Fruit fly (Drosophila melanogaster): ENCODE data around the gene CG11444.

CG11444 gene

dm6 chrX:4573971-4574370 is 19.8 kb upstream of the CG11444 start (continued):
- TF ChIP-seq bcd (GFP tag; optimal IDR thresholded peaks at IDR 0.05) (no peak), zen2 (GFP tag; IDR thresholded peaks at IDR 0.05; ENCODE audit: partially characterized antibody) (no peak), salm (tag; optimal IDR thresholded peaks at IDR 0.05) (no peak), da (GFP tag; optimal IDR thresholded peaks at IDR 0.05) (no peak), Ssrp (tag; optimal IDR thresholded peaks at IDR 0.05) (peak; percentile 26), Stat92E (GFP tag; optimal IDR thresholded peaks at IDR 0.05) (no peak), grau (tag; optimal IDR thresholded peaks at IDR 0.05) (peak; percentile 27), crp (GFP tag; optimal IDR thresholded peaks at IDR 0.05) (no peak), ac (GFP tag; optimal IDR thresholded peaks at IDR 0.05) (no peak), Hey (tag; optimal IDR thresholded peaks at IDR 0.05) (no peak), CG2889 (GFP tag; IDR thresholded peaks at IDR 0.05) (no peak), sqz (GFP tag; optimal IDR thresholded peaks at IDR 0.05) (no peak), Bdp1 (GFP tag; optimal IDR thresholded peaks at IDR 0.05) (no peak), lilli (GFP tag; optimal IDR thresholded peaks at IDR 0.05) (no peak), so (GFP tag; IDR thresholded peaks at IDR 0.05) (no peak), CG15696 (tag; optimal IDR thresholded peaks at IDR 0.05) (peak; percentile 57), CG4617 (GFP tag; optimal IDR thresholded peaks at IDR 0.05; ENCODE audit: borderline replicate concordance) (no peak), CG4424 (GFP tag; optimal IDR thresholded peaks at IDR 0.05) (peak; percentile 27), sisA (GFP tag; IDR thresholded peaks at IDR 0.05) (peak; percentile 26; the same call in 1 of the 2 replicates), CG11398 (GFP tag; optimal IDR thresholded peaks at IDR 0.05) (no peak), CG1024 (GFP tag; IDR thresholded peaks at IDR 0.05) (peak; percentile 44; the same call in 1 of the 2 replicates), exex (tag; optimal IDR thresholded peaks at IDR 0.05) (no peak), chif (GFP tag; optimal IDR thresholded peaks at IDR 0.05) (peak in 1 of 2 experiments; percentile 47), hkb (optimal IDR thresholded peaks at IDR 0.05) (no peak), hkb (GFP tag; IDR thresholded peaks at IDR 0.05) (0 out of 2 replicates have a peak, but pooled peaks have one; percentile 37), CG4404 (GFP tag; IDR thresholded peaks at IDR 0.05) (peak; percentile 34), gfzf (GFP tag; optimal IDR thresholded peaks at IDR 0.05) (no peak), gem (tag; optimal IDR thresholded peaks at IDR 0.05) (peak; percentile 62), zf30C (GFP tag; optimal IDR thresholded peaks at IDR 0.05) (peak; percentile 17), Hr51 (GFP tag; optimal IDR thresholded peaks at IDR 0.05) (peak in 1 of 2 experiments; percentile 22), CG33213 (GFP tag; optimal IDR thresholded peaks at IDR 0.05) (no peak), bsh (GFP tag; optimal IDR thresholded peaks at IDR 0.05) (peak in 1 of 2 experiments; percentile 62), CG7556 (GFP tag; optimal IDR thresholded peaks at IDR 0.05) (peak; percentile 15), Mad (GFP tag; optimal IDR thresholded peaks at IDR 0.05) (no peak), chm (GFP tag; IDR thresholded peaks at IDR 0.05) (peak; percentile 16; the same call in 1 of the 2 replicates)

dm6 chrX:4571829-4572228 is 17.6 kb upstream of the CG11444 start, which contains the start of gene CG12684:
CG12684 (minus strand) TSS chrX:4571929.
- TF ChIP-seq Nf-YB (GFP tag; optimal IDR thresholded peaks at IDR 0.05) (no peak), Hey (tag; optimal IDR thresholded peaks at IDR 0.05) (no peak)

- TF ChIP-seq dan (GFP tag; IDR thresholded peaks at IDR 0.05) (peak; percentile 16; the same call in 1 of the 2 replicates), Hand (GFP tag; optimal IDR thresholded peaks at IDR 0.05) (no peak), Nf-YC (tag; optimal IDR thresholded peaks at IDR 0.05) (no peak), prd (optimal IDR thresholded peaks at IDR 0.05) (no peak), prd (GFP tag; IDR thresholded peaks at IDR 0.05) (peak; percentile 45; the same call in 2 of the 3 replicates), Sry-δ (GFP tag; optimal IDR thresholded peaks at IDR 0.05) (no peak), Hr51 (GFP tag; optimal IDR thresholded peaks at IDR 0.05) (no peak), usp (GFP tag; optimal IDR thresholded peaks at IDR 0.05) (no peak), trem (tag; optimal IDR thresholded peaks at IDR 0.05) (no peak), Bdp1 (GFP tag; optimal IDR thresholded peaks at IDR 0.05) (no peak), rib (GFP tag; IDR thresholded peaks at IDR 0.05) (no peak), CG11247 (GFP tag; IDR thresholded peaks at IDR 0.05) (no peak), CG4404 (GFP tag; IDR thresholded peaks at IDR 0.05) (peak; percentile 51), sd (tag; optimal IDR thresholded peaks at IDR 0.05) (no peak), CG6654 (GFP tag; optimal IDR thresholded peaks at IDR 0.05) (no peak), nerfin-1 (tag; optimal IDR thresholded peaks at IDR 0.05) (no peak), CG1603 (tag; optimal IDR thresholded peaks at IDR 0.05) (peak; percentile 58)
These were observed 10.8 kb upstream of the CG11444 start for dm6 chrX:4564962-4565361.

Data from whole organism, embryonic.